Worm (Caenorhabditis elegans): ENCODE results near the gene npr-38.

DNA sequence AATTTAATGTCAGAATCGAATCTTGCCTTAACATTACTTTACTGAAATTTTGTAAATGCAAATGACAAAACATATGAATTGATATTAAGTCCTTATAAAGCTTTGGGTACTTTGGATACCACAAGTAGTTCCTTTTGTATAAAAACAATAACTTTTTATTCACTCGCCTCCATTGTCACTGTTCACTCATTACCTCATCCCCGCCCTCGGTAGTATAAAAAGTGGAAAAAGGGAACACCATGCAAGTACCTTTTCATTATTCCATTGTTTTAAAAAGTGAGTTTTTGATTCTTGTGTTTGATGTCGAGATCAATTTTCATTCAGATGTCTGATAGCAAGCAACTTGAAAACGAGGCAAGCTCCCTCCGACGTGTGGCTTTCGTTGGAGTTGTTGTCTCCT lies 22.5 kb downstream of the npr-38 start, which contains the start of gene col-171:
- no peak for TF ChIP-seq nhr-76 (tag; optimal IDR thresholded peaks at IDR 0.05)
- TF ChIP-seq drap-1 (GFP tag; optimal IDR thresholded peaks at IDR 0.05) = no peak
- TF ChIP-seq mls-2 (tag; optimal IDR thresholded peaks at IDR 0.05) = no peak
- no peak for TF ChIP-seq ces-1 (GFP tag; optimal IDR thresholded peaks at IDR 0.05)
